Worm (Caenorhabditis elegans) whole organism, early embryonic: Measurements from ENCODE around the gene marc-5.

Experiments used
- B0310.2 ChIP-seq: sonication (generic microtip); optimal IDR thresholded peaks from 2 replicates; lab custom pipeline; 2016; ENCODE audit warnings: mild to moderate bottlenecking, missing genetic modification characterization, missing compliant biosample characterization
- ama-1 ChIP-seq: fragments of 150-350 bp; optimal IDR thresholded peaks from 2 replicates; lab custom pipeline; 2014
- ceh-13 ChIP-seq: fragments of 200-800 bp; sonication (Bioruptor generic); optimal IDR thresholded peaks from 2 replicates; lab custom pipeline; 2018; ENCODE audit warnings: mild to moderate bottlenecking, missing genetic modification characterization, missing compliant biosample characterization
- ceh-36 ChIP-seq: sonication (generic microtip); optimal IDR thresholded peaks from 2 replicates; lab custom pipeline; 2016; ENCODE audit warnings: missing genetic modification characterization, inconsistent platforms, missing compliant biosample characterization
- flt-1 ChIP-seq: fragments of 200-800 bp; sonication (Bioruptor generic); IDR thresholded peaks from 2 replicates; pipeline ENCODE4 v1.3.6; 2022; ENCODE audit warnings: missing genetic modification characterization, missing compliant biosample characterization

- TF ChIP-seq B0310.2 (tag; lab: Kevin White, UChicago) (no peak), ama-1 (lab: Kevin White, UChicago) (no peak), flt-1 (GFP tag; lab: Robert Waterston, UW) (no peak), ceh-13 (GFP tag; lab: Kevin White, UChicago) (no peak), ceh-36 (tag; lab: Kevin White, UChicago) (no peak)
Observed at ce11 chrII:12401791-12402190, 22.5 kb upstream of the marc-5 start, which contains the start of gene sre-29.
